Worm (Caenorhabditis elegans): ENCODE data around the gene T03F7.6.

DNA sequence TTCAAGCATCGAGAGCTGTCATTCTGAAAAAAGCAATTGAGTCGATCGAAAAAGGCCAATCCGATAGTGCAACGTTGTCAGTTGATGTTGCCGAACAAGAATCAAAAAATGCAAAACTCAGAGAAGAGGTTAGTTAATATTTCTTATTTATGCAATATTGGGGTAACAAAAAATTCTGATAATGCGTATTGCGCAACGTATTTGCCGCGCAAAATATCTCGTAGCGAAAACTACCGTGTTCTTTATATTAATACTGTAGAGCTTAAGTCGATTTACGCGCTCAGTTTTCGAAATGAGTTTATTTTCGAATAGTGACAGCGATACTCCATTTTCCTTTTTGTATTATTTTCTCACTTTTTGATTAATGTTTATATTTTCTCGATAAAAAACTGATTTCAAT, 49.5 kb upstream of the T03F7.6 start:
- TF ChIP-seq nhr-12 (tag; optimal IDR thresholded peaks at IDR 0.05) (no peak), unc-55 (GFP tag; optimal IDR thresholded peaks at IDR 0.05) (no peak), nhr-23 (tag; optimal IDR thresholded peaks at IDR 0.05) (no peak), nhr-129 (tag; optimal IDR thresholded peaks at IDR 0.05) (no peak), crh-2 (tag; optimal IDR thresholded peaks at IDR 0.05) (no peak), nhr-11 (tag; optimal IDR thresholded peaks at IDR 0.05) (no peak), snpc-4 (tag; optimal IDR thresholded peaks at IDR 0.05) (no peak), lsy-2 (tag; optimal IDR thresholded peaks at IDR 0.05) (no peak)

Data from whole organism, L2 larva.